Worm (Caenorhabditis elegans) whole organism, L1 larva: ENCODE results near the gene T11G6.5.

Experiments
- C16A3.4 ChIP-seq: fragments of 150-350 bp; optimal IDR thresholded peaks from 2 replicates; lab custom pipeline; 2014; ENCODE audit warnings: missing biosample characterization, missing genetic modification characterization
- C34B4.2 ChIP-seq: sonication (generic microtip); optimal IDR thresholded peaks from 2 replicates; lab custom pipeline; 2017; ENCODE audit warnings: mild to moderate bottlenecking, missing genetic modification characterization, missing compliant biosample characterization
- ama-1 ChIP-seq: fragments of 150-350 bp; optimal IDR thresholded peaks from 2 replicates; lab custom pipeline; 2014
- blmp-1 ChIP-seq: fragments of 150-350 bp; optimal IDR thresholded peaks from 2 replicates; lab custom pipeline; 2014; ENCODE audit warnings: missing biosample characterization, missing genetic modification characterization
- ceh-8 ChIP-seq: fragments of 200-800 bp; sonication (Bioruptor generic); optimal IDR thresholded peaks from 2 replicates; lab custom pipeline; 2018; ENCODE audit warnings: mild to moderate bottlenecking, missing genetic modification characterization, moderate library complexity, missing compliant biosample characterization
- ceh-82 ChIP-seq, 3 experiments: fragments of 150-350 bp in 1 of 3; sonication (generic microtip) in 2 of 3; optimal IDR thresholded peaks; 2 replicates each; lab custom pipeline; 2014 to 2017; ENCODE audit warnings: missing biosample characterization in 3 of 3, missing genetic modification characterization in 3 of 3
- ceh-88 ChIP-seq: fragments of 200-800 bp; sonication (Bioruptor generic); IDR thresholded peaks from 2 replicates; pipeline ENCODE4 v1.3.6; 2022; ENCODE audit warnings: missing genetic modification characterization, missing compliant biosample characterization
- dsc-1 ChIP-seq: sonication (generic microtip); optimal IDR thresholded peaks from 2 replicates; lab custom pipeline; 2016; ENCODE audit warnings: mild to moderate bottlenecking, missing genetic modification characterization, missing compliant biosample characterization
- efl-1 ChIP-seq, 4 experiments: fragments of 150-350 bp; optimal IDR thresholded peaks in 3 of 4; peaks in 1 of 4; 1 replicate in 1 of 4; 2 replicates in 3 of 4; lab custom pipeline; 2014; ENCODE audit warnings: missing biosample characterization in 2 of 4, missing genetic modification characterization in 2 of 4, missing genetic modification reagents in 2 of 4
- efl-3 ChIP-seq: fragments of 200-800 bp; sonication (Bioruptor generic); optimal IDR thresholded peaks from 2 replicates; lab custom pipeline; 2018; ENCODE audit warnings: mild to moderate bottlenecking, missing genetic modification characterization, missing compliant biosample characterization
- egl-27 ChIP-seq, 2 experiments: fragments of 150-350 bp in 1 of 2; sonication (generic microtip); optimal IDR thresholded peaks; 3 replicates each; lab custom pipeline; 2017 to 2018; ENCODE audit warnings: missing biosample characterization in 2 of 2, missing genetic modification characterization in 2 of 2, missing genetic modification reagents in 2 of 2
- elt-2 ChIP-seq: sonication (generic microtip); optimal IDR thresholded peaks from 2 replicates; lab custom pipeline; 2016; ENCODE audit warnings: missing genetic modification characterization, mild to moderate bottlenecking, inconsistent platforms, missing compliant biosample characterization, missing genetic modification reagents
- elt-3 ChIP-seq, 6 experiments: fragments of 150-350 bp in 1 of 6; sonication (generic microtip); optimal IDR thresholded peaks; 2 replicates each; lab custom pipeline; 2017 to 2018; ENCODE audit warnings: missing biosample characterization in 6 of 6, missing genetic modification characterization in 6 of 6, inconsistent platforms in 1 of 6
- ets-5 ChIP-seq: fragments of 200-800 bp; sonication (Bioruptor generic); IDR thresholded peaks from 2 replicates; pipeline ENCODE4 v1.3.6; 2022; ENCODE audit warnings: missing genetic modification characterization, missing compliant biosample characterization
- fkh-4 ChIP-seq: sonication (generic microtip); optimal IDR thresholded peaks from 2 replicates; lab custom pipeline; 2016; ENCODE audit warnings: missing compliant biosample characterization, missing genetic modification characterization, borderline replicate concordance
- fkh-8 ChIP-seq: sonication (generic microtip); optimal IDR thresholded peaks from 2 replicates; lab custom pipeline; 2016; ENCODE audit warnings: mild to moderate bottlenecking, missing genetic modification characterization, missing compliant biosample characterization
- fos-1 ChIP-seq: fragments of 150-350 bp; optimal IDR thresholded peaks from 2 replicates; lab custom pipeline; 2014; ENCODE audit warnings: missing biosample characterization, missing genetic modification characterization
- grh-1 ChIP-seq: fragments of 200-800 bp; sonication (Bioruptor generic); IDR thresholded peaks from 2 replicates; pipeline ENCODE4 v1.3.6; 2022; ENCODE audit warnings: missing genetic modification reagents, missing genetic modification characterization, missing compliant biosample characterization
- hlh-4 ChIP-seq: sonication (generic microtip); optimal IDR thresholded peaks from 2 replicates; lab custom pipeline; 2016; ENCODE audit warnings: mild to moderate bottlenecking, missing genetic modification characterization, missing compliant biosample characterization
- hpl-2 ChIP-seq: fragments of 150-350 bp; optimal IDR thresholded peaks from 2 replicates; lab custom pipeline; 2014; ENCODE audit warnings: missing biosample characterization, missing genetic modification reagents, missing genetic modification characterization
- isw-1 ChIP-seq: fragments of 200-800 bp; sonication (Bioruptor generic); IDR thresholded peaks from 2 replicates; pipeline ENCODE4 v1.3.6; 2022; ENCODE audit warnings: missing genetic modification characterization, missing compliant biosample characterization
- jun-1 ChIP-seq: fragments of 150-350 bp; optimal IDR thresholded peaks from 2 replicates; lab custom pipeline; 2014; ENCODE audit warnings: missing biosample characterization, missing genetic modification reagents, missing genetic modification characterization
- lin-14 ChIP-seq: fragments of 200-800 bp; sonication (Bioruptor generic); optimal IDR thresholded peaks from 2 replicates; lab custom pipeline; 2018; ENCODE audit warnings: mild to moderate bottlenecking, missing genetic modification characterization, moderate library complexity, missing compliant biosample characterization
- lin-15B ChIP-seq: fragments of 150-350 bp; sonication (generic microtip); optimal IDR thresholded peaks from 3 replicates; lab custom pipeline; 2014; ENCODE audit warnings: missing biosample characterization, missing genetic modification characterization
- lin-35 ChIP-seq, 2 experiments: fragments of 150-350 bp; optimal IDR thresholded peaks; 2 replicates each; lab custom pipeline; 2014; ENCODE audit warnings: missing biosample characterization in 2 of 2, missing genetic modification characterization in 2 of 2, missing genetic modification reagents in 2 of 2
- lin-39 ChIP-seq: fragments of 150-350 bp; optimal IDR thresholded peaks from 2 replicates; lab custom pipeline; 2014; ENCODE audit warnings: missing biosample characterization, missing genetic modification reagents, missing genetic modification characterization
- mef-2 ChIP-seq: fragments of 150-350 bp; optimal IDR thresholded peaks from 2 replicates; lab custom pipeline; 2014; ENCODE audit warnings: missing biosample characterization, missing genetic modification characterization
- mep-1 ChIP-seq: fragments of 150-350 bp; optimal IDR thresholded peaks from 2 replicates; lab custom pipeline; 2014; ENCODE audit warnings: missing biosample characterization, missing genetic modification characterization
- nhr-11 ChIP-seq: fragments of 150-350 bp; optimal IDR thresholded peaks from 2 replicates; lab custom pipeline; 2014; ENCODE audit warnings: missing biosample characterization, missing genetic modification characterization
- nhr-20 ChIP-seq: sonication (generic microtip); optimal IDR thresholded peaks from 2 replicates; lab custom pipeline; 2016; ENCODE audit warnings: mild to moderate bottlenecking, missing genetic modification characterization, missing compliant biosample characterization
- nhr-237 ChIP-seq: fragments of 150-350 bp; optimal IDR thresholded peaks from 2 replicates; lab custom pipeline; 2014; ENCODE audit warnings: missing biosample characterization, missing genetic modification characterization
- nhr-28 ChIP-seq: fragments of 150-350 bp; optimal IDR thresholded peaks from 2 replicates; lab custom pipeline; 2014; ENCODE audit warnings: missing biosample characterization, missing genetic modification characterization
- nhr-47 ChIP-seq: sonication (generic microtip); optimal IDR thresholded peaks from 2 replicates; lab custom pipeline; 2016; ENCODE audit warnings: mild to moderate bottlenecking, missing genetic modification characterization, moderate library complexity, missing compliant biosample characterization
- nhr-71 ChIP-seq: sonication (generic microtip); optimal IDR thresholded peaks from 2 replicates; lab custom pipeline; 2016; ENCODE audit warnings: mild to moderate bottlenecking, missing genetic modification characterization, moderate library complexity, missing compliant biosample characterization
- nhr-76 ChIP-seq: sonication (generic microtip); optimal IDR thresholded peaks from 2 replicates; lab custom pipeline; 2017; ENCODE audit warnings: missing biosample characterization, missing genetic modification characterization
- nhr-84 ChIP-seq: sonication (generic microtip); optimal IDR thresholded peaks from 2 replicates; lab custom pipeline; 2017; ENCODE audit warnings: missing biosample characterization, missing genetic modification characterization
- nhr-90 ChIP-seq: sonication (generic microtip); optimal IDR thresholded peaks from 2 replicates; lab custom pipeline; 2016; ENCODE audit warnings: mild to moderate bottlenecking, missing genetic modification characterization, missing compliant biosample characterization; ENCODE audit not compliant: poor library complexity
- rnt-1 ChIP-seq: sonication (generic microtip); optimal IDR thresholded peaks from 2 replicates; lab custom pipeline; 2016; ENCODE audit warnings: mild to moderate bottlenecking, missing genetic modification characterization, moderate library complexity, missing compliant biosample characterization
- snu-23 ChIP-seq: sonication (generic microtip); optimal IDR thresholded peaks from 2 replicates; lab custom pipeline; 2016; ENCODE audit warnings: missing genetic modification characterization, missing compliant biosample characterization
- sox-4 ChIP-seq: sonication (generic microtip); optimal IDR thresholded peaks from 2 replicates; lab custom pipeline; 2016; ENCODE audit warnings: missing genetic modification characterization, missing compliant biosample characterization
- swsn-7 ChIP-seq: sonication (generic microtip); optimal IDR thresholded peaks from 2 replicates; lab custom pipeline; 2016; ENCODE audit warnings: missing genetic modification characterization, missing compliant biosample characterization
- unc-86 ChIP-seq: sonication (generic microtip); optimal IDR thresholded peaks from 2 replicates; lab custom pipeline; 2016; ENCODE audit warnings: missing genetic modification characterization, missing compliant biosample characterization
- unc-98 ChIP-seq: fragments of 200-800 bp; sonication (Bioruptor generic); IDR thresholded peaks from 2 replicates; pipeline ENCODE4 v1.3.6; 2022; ENCODE audit warnings: missing genetic modification characterization, missing compliant biosample characterization
- xbp-1 ChIP-seq: sonication (generic microtip); optimal IDR thresholded peaks from 2 replicates; lab custom pipeline; 2016; ENCODE audit warnings: missing genetic modification characterization, missing compliant biosample characterization
- zag-1 ChIP-seq: fragments of 150-350 bp; optimal IDR thresholded peaks from 2 replicates; lab custom pipeline; 2014; ENCODE audit warnings: missing biosample characterization, missing genetic modification characterization
- zip-4 ChIP-seq: fragments of 200-800 bp; sonication (Bioruptor generic); optimal IDR thresholded peaks from 2 replicates; lab custom pipeline; 2018; ENCODE audit warnings: mild to moderate bottlenecking, missing genetic modification characterization, moderate library complexity, missing compliant biosample characterization

T11G6.5 gene

DNA sequence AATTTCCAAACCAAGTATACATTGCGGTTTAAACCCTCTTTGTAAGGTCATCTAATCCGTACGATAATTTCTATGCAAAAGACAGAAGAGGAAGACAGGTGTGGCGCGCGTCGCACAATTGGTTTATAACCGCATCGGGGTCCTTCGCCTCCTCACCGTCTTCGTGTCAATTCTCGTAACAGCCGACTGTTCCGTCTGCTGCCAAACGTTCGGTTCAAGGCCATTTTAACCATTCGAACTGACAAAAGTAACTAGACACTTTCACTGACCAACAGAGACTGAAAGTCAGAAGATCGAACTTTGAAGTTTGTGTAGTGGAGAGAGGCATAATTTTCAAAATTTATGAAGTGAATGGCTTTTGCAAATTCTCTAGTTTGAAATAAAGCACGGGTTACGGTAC lies 26.6 kb downstream of the T11G6.5 start:
- TF ChIP-seq snu-23 (no peak), ceh-82 (tag; optimal IDR thresholded peaks at IDR 0.05; lab: Kevin White, UChicago) (no peak), lin-15B (no peak), nhr-47 (no peak), elt-3 (tag; optimal IDR thresholded peaks at IDR 0.05; lab: Kevin White, UChicago) (no peak), lin-14 (GFP tag; lab: Kevin White, UChicago) (peak; percentile 19), nhr-71 (tag; lab: Kevin White, UChicago) (no peak), xbp-1 (tag; lab: Kevin White, UChicago) (no peak), rnt-1 (tag; lab: Kevin White, UChicago) (no peak), nhr-76 (no peak), unc-86 (no peak), mef-2 (tag; lab: Kevin White, UChicago) (no peak), nhr-90 (no peak), nhr-84 (tag; lab: Kevin White, UChicago) (no peak), swsn-7 (tag; lab: Kevin White, UChicago) (no peak), mep-1 (tag; lab: Kevin White, UChicago) (peak; percentile 24), C34B4.2 (tag; lab: Kevin White, UChicago) (no peak), ama-1 (no peak), isw-1 (GFP tag; lab: Robert Waterston, UW) (no peak), blmp-1 (tag; lab: Kevin White, UChicago) (peak; percentile 63), sox-4 (tag; lab: Kevin White, UChicago) (no peak), nhr-28 (tag; lab: Kevin White, UChicago) (no peak)

DNA sequence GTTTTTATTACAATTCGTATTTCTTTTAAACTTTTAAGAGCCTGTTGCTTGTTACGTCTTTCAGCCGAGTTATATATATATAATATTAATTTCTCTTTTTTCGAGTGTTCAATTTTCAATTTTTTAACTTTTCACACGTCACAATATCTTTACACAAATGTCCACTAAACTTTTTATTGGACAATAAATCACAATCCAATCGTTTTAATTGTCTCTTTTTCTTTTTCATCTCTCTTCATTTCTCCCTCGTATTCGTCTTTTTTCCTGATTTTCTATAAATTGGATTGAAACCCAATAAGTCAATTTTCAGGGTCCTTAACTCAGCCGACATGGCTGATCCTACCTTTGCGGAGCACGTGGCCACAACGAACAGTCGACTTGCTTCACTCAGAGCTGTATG lies 30.5 kb downstream of the T11G6.5 start, which contains the start of gene miz-1:
miz-1 (plus strand) TSS at position 301 of the 400 bp plus-strand sequence.
- no peak for TF ChIP-seq grh-1 (GFP tag; lab: Robert Waterston, UW)
- TF ChIP-seq dsc-1 (tag; lab: Kevin White, UChicago), result peak; percentile 29
- TF ChIP-seq, all 84 proteins: peak for 1

DNA sequence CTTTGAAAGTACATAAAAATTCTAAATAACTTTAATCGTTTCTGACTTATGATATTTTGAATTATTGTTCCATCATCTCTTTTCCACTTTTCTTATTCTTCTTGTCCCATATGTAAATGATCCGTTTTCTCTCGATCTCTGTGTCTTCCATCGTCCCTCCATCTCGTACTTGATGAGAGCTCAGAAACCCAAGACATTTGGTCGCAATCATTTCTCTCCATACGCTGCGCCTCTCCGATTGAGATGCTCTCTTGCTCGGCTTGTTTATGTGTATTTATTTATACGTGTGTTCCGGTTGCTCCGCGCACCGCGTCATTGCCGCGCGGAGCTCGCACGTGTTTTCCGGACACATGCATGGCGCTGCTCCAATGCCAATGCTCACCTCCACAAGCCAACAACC lies 31.2 kb downstream of the T11G6.5 start:
- TF ChIP-seq ceh-88 (GFP tag; lab: Robert Waterston, UW) (no peak), rnt-1 (tag; lab: Kevin White, UChicago) (no peak), dsc-1 (tag; lab: Kevin White, UChicago) (peak; percentile 76), C16A3.4 (tag; lab: Kevin White, UChicago) (no peak)
- TF ChIP-seq, all 84 proteins: peak for 1

DNA sequence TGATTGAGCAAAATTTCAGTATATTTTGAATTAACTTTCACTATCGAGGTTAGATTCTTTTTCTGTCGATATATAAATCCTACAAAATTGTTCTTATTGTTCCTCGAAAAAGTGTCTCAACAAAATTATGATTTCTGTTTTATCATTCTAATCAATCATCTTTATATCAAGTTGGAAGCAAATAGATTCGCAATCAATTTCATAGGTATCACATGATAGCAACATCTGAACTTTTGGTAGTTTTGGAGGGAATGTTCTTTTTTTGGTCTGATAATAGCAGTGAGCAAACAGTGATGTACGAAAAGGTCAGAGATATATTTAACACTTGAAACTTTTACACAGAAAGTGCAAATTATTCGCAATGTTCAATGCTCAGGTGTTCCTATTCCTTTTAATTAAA lies 31.7 kb downstream of the T11G6.5 start:
- TF ChIP-seq hlh-4 (tag; lab: Kevin White, UChicago) (no peak), mef-2 (tag; lab: Kevin White, UChicago) (no peak), nhr-28 (tag; lab: Kevin White, UChicago) (no peak), egl-27 (tag; optimal IDR thresholded peaks at IDR 0.05; lab: Kevin White, UChicago) (no peak), isw-1 (GFP tag; lab: Robert Waterston, UW) (no peak), lin-15B (no peak), nhr-90 (peak; percentile 1), efl-3 (GFP tag; lab: Kevin White, UChicago) (no peak), nhr-20 (tag; lab: Kevin White, UChicago) (no peak), fos-1 (tag; lab: Kevin White, UChicago) (no peak), lin-35 (GFP tag; optimal IDR thresholded peaks at IDR 0.05; lab: Kevin White, UChicago) (peak in 1 of 2 experiments; percentile 36), fkh-4 (tag; lab: Kevin White, UChicago) (no peak), ets-5 (GFP tag; lab: Robert Waterston, UW) (no peak), efl-1 (optimal IDR thresholded peaks at IDR 0.05; lab: Kevin White, UChicago) (no peak), efl-1 (GFP tag; optimal IDR thresholded peaks at IDR 0.05 in 1 of 2; lab: Kevin White, UChicago) (no peak), lin-14 (GFP tag; lab: Kevin White, UChicago) (peak; percentile 12), ceh-88 (GFP tag; lab: Robert Waterston, UW) (no peak), fkh-8 (no peak), zag-1 (no peak), zip-4 (GFP tag; lab: Kevin White, UChicago) (no peak), jun-1 (tag; lab: Kevin White, UChicago) (no peak), nhr-237 (tag; lab: Kevin White, UChicago) (no peak), lin-39 (no peak), hpl-2 (GFP tag; lab: Kevin White, UChicago) (no peak), elt-2 (tag; lab: Kevin White, UChicago) (peak; percentile 75), unc-98 (GFP tag; lab: Robert Waterston, UW) (no peak), dsc-1 (tag; lab: Kevin White, UChicago) (no peak), nhr-11 (tag; lab: Kevin White, UChicago) (no peak), ceh-8 (no peak), nhr-71 (tag; lab: Kevin White, UChicago) (no peak), xbp-1 (tag; lab: Kevin White, UChicago) (no peak), mep-1 (tag; lab: Kevin White, UChicago) (no peak)
